Fruit fly (Drosophila melanogaster) whole organism, adult: ENCODE measurements around the gene mRpL11.

Source experiments
- CG11617 ChIP-seq: fragments of 200-800 bp; sonication (Bioruptor generic); optimal IDR thresholded peaks from 2 replicates; lab custom pipeline; 2017; ENCODE audit warnings: mild to moderate bottlenecking, missing biosample characterization, missing genetic modification reagents, missing genetic modification characterization
- toe ChIP-seq: fragments of 200-800 bp; sonication (Bioruptor generic); optimal IDR thresholded peaks from 2 replicates; lab custom pipeline; 2016; ENCODE audit warnings: missing biosample characterization, missing genetic modification characterization

DNA sequence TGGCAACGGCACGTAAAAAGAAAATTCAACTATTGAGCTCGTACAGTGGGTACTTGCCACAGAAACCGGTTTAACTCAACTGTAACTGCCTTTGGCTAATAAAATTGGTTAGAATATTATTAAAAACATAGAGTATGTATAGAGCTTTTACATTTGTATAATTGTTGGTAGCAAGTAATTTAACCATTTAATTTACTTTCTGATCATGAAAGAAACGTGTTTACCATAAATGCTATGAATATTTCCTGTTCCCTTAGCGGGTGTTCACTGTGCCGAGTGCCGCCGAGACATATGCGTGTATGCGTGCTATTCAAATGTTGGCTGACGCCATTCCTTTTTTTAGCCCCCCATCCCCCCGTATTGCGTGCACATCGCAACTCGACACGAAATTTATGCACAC is 37.1 kb downstream of the mRpL11 start:
- TF ChIP-seq toe (GFP tag; lab: Kevin White, UChicago) = no peak
- no peak for TF ChIP-seq CG11617 (GFP tag; lab: Kevin White, UChicago)
